Worm (Caenorhabditis elegans) whole organism, L1 larva: ENCODE data around the gene col-74.

Experiments
- ces-1 ChIP-seq: fragments of 150-350 bp; optimal IDR thresholded peaks from 2 replicates; lab custom pipeline; 2014; ENCODE audit warnings: missing biosample characterization, missing genetic modification reagents, missing genetic modification characterization
- egl-27 ChIP-seq, 2 experiments: fragments of 150-350 bp in 1 of 2; sonication (generic microtip); optimal IDR thresholded peaks; 3 replicates each; lab custom pipeline; 2017 to 2018; ENCODE audit warnings: missing biosample characterization in 2 of 2, missing genetic modification characterization in 2 of 2, missing genetic modification reagents in 2 of 2
- nhr-76 ChIP-seq: sonication (generic microtip); optimal IDR thresholded peaks from 2 replicates; lab custom pipeline; 2017; ENCODE audit warnings: missing biosample characterization, missing genetic modification characterization

DNA sequence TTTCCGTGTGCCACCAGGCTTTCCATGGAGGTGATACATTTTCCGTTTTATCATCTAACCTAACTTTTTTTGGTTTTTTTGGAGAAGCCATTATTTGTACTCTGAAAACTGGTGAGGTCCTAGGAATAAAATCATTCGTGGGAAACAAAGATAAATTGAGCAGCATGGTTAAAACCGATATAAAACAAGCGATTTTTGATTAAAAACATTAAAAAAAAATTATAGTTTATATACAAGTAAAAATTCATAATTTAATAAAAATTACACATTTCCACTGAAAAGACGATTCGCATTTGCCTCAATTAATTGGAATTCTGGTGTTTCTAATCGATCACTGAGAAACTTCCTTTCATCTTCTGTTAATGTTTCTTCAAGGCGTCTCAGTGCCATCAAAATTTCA lies 8.3 kb downstream of the col-74 start, which contains the start of gene ZK1248.15:
- TF ChIP-seq ces-1 (no peak), egl-27 (tag; optimal IDR thresholded peaks at IDR 0.05; lab: Kevin White, UChicago) (no peak), nhr-76 (tag; lab: Kevin White, UChicago) (no peak)
